Fruit fly (Drosophila melanogaster) whole organism, embryonic: ENCODE measurements around the gene CG45487.

Experiments
- Asciz ChIP-seq: fragments of 200-800 bp; sonication (Bioruptor generic); optimal IDR thresholded peaks from 2 replicates; lab custom pipeline; 2017; ENCODE audit warnings: missing biosample characterization, mild to moderate bottlenecking, missing genetic modification characterization, missing genetic modification reagents
- Blimp-1 ChIP-seq: fragments of 200-800 bp; sonication (Bioruptor generic); optimal IDR thresholded peaks from 3 replicates; lab custom pipeline; 2018; ENCODE audit warnings: missing biosample characterization, missing genetic modification characterization, mild to moderate bottlenecking, moderate library complexity, missing genetic modification reagents
- CG1233 ChIP-seq: fragments of 200-800 bp; sonication (Bioruptor generic); optimal IDR thresholded peaks from 4 replicates; lab custom pipeline; 2018; ENCODE audit warnings: missing biosample characterization, mild to moderate bottlenecking, missing genetic modification characterization
- CG12391 ChIP-seq: fragments of 200-800 bp; sonication (Bioruptor generic); optimal IDR thresholded peaks from 3 replicates; lab custom pipeline; 2018; ENCODE audit warnings: missing biosample characterization, mild to moderate bottlenecking, missing genetic modification characterization, moderate library complexity
- CG12659 ChIP-seq: fragments of 200-800 bp; sonication (Bioruptor generic); optimal IDR thresholded peaks from 3 replicates; lab custom pipeline; 2017; ENCODE audit warnings: mild to moderate bottlenecking, missing biosample characterization, missing genetic modification reagents, missing genetic modification characterization
- CG13424 ChIP-seq: fragments of 200-800 bp; sonication (Bioruptor generic); optimal IDR thresholded peaks from 2 replicates; lab custom pipeline; 2019; ENCODE audit warnings: missing biosample characterization, mild to moderate bottlenecking, missing genetic modification characterization, moderate library complexity
- CG14710 ChIP-seq: fragments of 200-800 bp; sonication (Bioruptor generic); optimal IDR thresholded peaks from 3 replicates; lab custom pipeline; 2019; ENCODE audit warnings: missing biosample characterization, mild to moderate bottlenecking, missing genetic modification characterization, moderate library complexity
- CG1529 ChIP-seq: fragments of 200-800 bp; sonication (Bioruptor generic); optimal IDR thresholded peaks from 3 replicates; lab custom pipeline; 2018; ENCODE audit warnings: missing biosample characterization, missing genetic modification characterization
- CG17361 ChIP-seq: fragments of 200-800 bp; sonication (Bioruptor generic); IDR thresholded peaks from 3 replicates; pipeline ENCODE4 v1.3.6; 2022; ENCODE audit warnings: missing biosample characterization, missing genetic modification characterization
- CG18262 ChIP-seq: fragments of 200-800 bp; optimal IDR thresholded peaks from 3 replicates; lab custom pipeline; 2019; ENCODE audit warnings: missing biosample characterization, mild to moderate bottlenecking, missing genetic modification characterization, moderate library complexity
- CG18619 ChIP-seq: fragments of 200-800 bp; sonication (Bioruptor generic); optimal IDR thresholded peaks from 3 replicates; lab custom pipeline; 2017; ENCODE audit warnings: missing biosample characterization, mild to moderate bottlenecking, missing genetic modification characterization
- CG2678 ChIP-seq: fragments of 200-800 bp; sonication (Bioruptor generic); optimal IDR thresholded peaks from 3 replicates; lab custom pipeline; 2019; ENCODE audit warnings: missing biosample characterization, mild to moderate bottlenecking, missing genetic modification characterization, moderate library complexity
- CG2875 ChIP-seq: fragments of 200-800 bp; sonication (Bioruptor generic); optimal IDR thresholded peaks from 2 replicates; lab custom pipeline; 2017; ENCODE audit warnings: missing biosample characterization, mild to moderate bottlenecking, missing genetic modification characterization, missing genetic modification reagents
- CG30403 ChIP-seq: fragments of 200-800 bp; sonication (Bioruptor generic); optimal IDR thresholded peaks from 3 replicates; lab custom pipeline; 2016; ENCODE audit warnings: missing biosample characterization, missing genetic modification characterization
- CG32767 ChIP-seq: fragments of 200-800 bp; sonication (Bioruptor generic); IDR thresholded peaks from 2 replicates; pipeline ENCODE4 v1.3.6; 2022; ENCODE audit warnings: missing biosample characterization, missing genetic modification characterization
- CG7357 ChIP-seq: fragments of 200-800 bp; sonication (Bioruptor generic); IDR thresholded peaks from 3 replicates; pipeline ENCODE4 v1.3.6; 2022; ENCODE audit warnings: missing biosample characterization, missing genetic modification characterization
- CG7556 ChIP-seq: fragments of 200-800 bp; sonication (Bioruptor generic); optimal IDR thresholded peaks from 2 replicates; lab custom pipeline; 2017; ENCODE audit warnings: missing biosample characterization, mild to moderate bottlenecking, missing genetic modification characterization
- CG7839 ChIP-seq: fragments of 200-800 bp; sonication (Bioruptor generic); optimal IDR thresholded peaks from 3 replicates; lab custom pipeline; 2018; ENCODE audit warnings: missing biosample characterization, mild to moderate bottlenecking, missing genetic modification characterization, moderate library complexity
- CG9727 ChIP-seq: fragments of 200-800 bp; sonication (Bioruptor generic); optimal IDR thresholded peaks from 3 replicates; lab custom pipeline; 2017; ENCODE audit warnings: missing biosample characterization, mild to moderate bottlenecking, missing genetic modification characterization
- Chrac-16 ChIP-seq: fragments of 200-800 bp; sonication (Bioruptor generic); optimal IDR thresholded peaks from 3 replicates; lab custom pipeline; 2016; ENCODE audit warnings: missing biosample characterization, missing genetic modification characterization
- CoRest ChIP-seq: fragments of 200-800 bp; sonication (Bioruptor generic); optimal IDR thresholded peaks from 3 replicates; lab custom pipeline; 2018; ENCODE audit warnings: missing biosample characterization, mild to moderate bottlenecking, missing genetic modification characterization, moderate library complexity
- D19A ChIP-seq: fragments of 200-800 bp; optimal IDR thresholded peaks from 3 replicates; lab custom pipeline; 2019; ENCODE audit warnings: missing biosample characterization, mild to moderate bottlenecking, missing genetic modification characterization, moderate library complexity
- Drgx ChIP-seq: fragments of 200-800 bp; sonication (Bioruptor generic); IDR thresholded peaks from 2 replicates; pipeline ENCODE4 v1.3.6; 2022; ENCODE audit warnings: missing biosample characterization, missing genetic modification characterization
- Eip74EF ChIP-seq, 2 experiments: fragments of 200-800 bp in 1 of 2; fragments of >200 bp in 1 of 2; sonication (Bioruptor generic) in 1 of 2; optimal IDR thresholded peaks; 2 replicates each; lab custom pipeline; 2017 to 2019; ENCODE audit warnings: missing biosample characterization in 2 of 2, missing genetic modification characterization in 2 of 2, mild to moderate bottlenecking in 1 of 2, moderate library complexity in 1 of 2
- H15 ChIP-seq: fragments of 200-800 bp; sonication (Bioruptor generic); IDR thresholded peaks from 3 replicates; pipeline ENCODE4 v1.3.6; 2022; ENCODE audit warnings: missing biosample characterization, missing genetic modification characterization
- HHEX ChIP-seq: fragments of 200-800 bp; sonication (Bioruptor generic); optimal IDR thresholded peaks from 3 replicates; lab custom pipeline; 2017; ENCODE audit warnings: missing biosample characterization, mild to moderate bottlenecking, missing genetic modification characterization, missing genetic modification reagents
- Hsf ChIP-seq: fragments of 200-800 bp; sonication (Bioruptor generic); optimal IDR thresholded peaks from 3 replicates; lab custom pipeline; 2016; ENCODE audit warnings: missing biosample characterization, missing genetic modification characterization
- Oli ChIP-seq: fragments of 200-800 bp; sonication (Bioruptor generic); optimal IDR thresholded peaks from 2 replicates; lab custom pipeline; 2018; ENCODE audit warnings: missing biosample characterization, mild to moderate bottlenecking, missing genetic modification characterization, moderate library complexity
- PHDP ChIP-seq: fragments of 200-800 bp; sonication (Bioruptor generic); optimal IDR thresholded peaks from 3 replicates; lab custom pipeline; 2018; ENCODE audit warnings: missing biosample characterization, mild to moderate bottlenecking, missing genetic modification characterization, moderate library complexity
- Poxn ChIP-seq: fragments of 200-800 bp; sonication (Bioruptor generic); IDR thresholded peaks from 2 replicates; pipeline ENCODE4 v1.3.6; 2022; ENCODE audit warnings: missing biosample characterization, missing genetic modification characterization
- Sox102F ChIP-seq: fragments of 200-800 bp; sonication (Bioruptor generic); optimal IDR thresholded peaks from 2 replicates; lab custom pipeline; 2018; ENCODE audit warnings: missing biosample characterization, mild to moderate bottlenecking, missing genetic modification characterization, moderate library complexity
- Ssrp ChIP-seq: fragments of 200-800 bp; sonication (Bioruptor generic); optimal IDR thresholded peaks from 2 replicates; lab custom pipeline; 2018; ENCODE audit warnings: missing biosample characterization, mild to moderate bottlenecking, missing genetic modification characterization, moderate library complexity
- Trl ChIP-seq, 3 experiments: fragments of >200 bp in 2 of 3; fragments of 200-800 bp in 1 of 3; sonication (Bioruptor generic) in 1 of 3; optimal IDR thresholded peaks; 2 replicates in 1 of 3; 3 replicates in 2 of 3; lab custom pipeline; 2016 to 2017; ENCODE audit warnings: missing biosample characterization in 1 of 3, missing genetic modification characterization in 1 of 3
- Xrp1 ChIP-seq: fragments of 200-800 bp; sonication (Bioruptor generic); IDR thresholded peaks from 2 replicates; pipeline ENCODE4 v1.3.6; 2022; ENCODE audit warnings: missing biosample characterization, missing genetic modification characterization
- az2 ChIP-seq: fragments of 200-800 bp; sonication (Bioruptor generic); optimal IDR thresholded peaks from 3 replicates; lab custom pipeline; 2016; ENCODE audit warnings: missing biosample characterization, missing genetic modification characterization
- bab2 ChIP-seq: fragments of 200-800 bp; sonication (Bioruptor generic); optimal IDR thresholded peaks from 2 replicates; lab custom pipeline; 2016; ENCODE audit warnings: missing biosample characterization, missing genetic modification characterization
- bcd ChIP-seq: fragments of 200-800 bp; sonication (Bioruptor generic); optimal IDR thresholded peaks from 2 replicates; lab custom pipeline; 2017; ENCODE audit warnings: missing biosample characterization, mild to moderate bottlenecking, missing genetic modification characterization
- fd96Cb ChIP-seq: fragments of 200-800 bp; sonication (Bioruptor generic); optimal IDR thresholded peaks from 2 replicates; lab custom pipeline; 2018; ENCODE audit warnings: missing biosample characterization, mild to moderate bottlenecking, missing genetic modification characterization, moderate library complexity
- gce ChIP-seq: fragments of 200-800 bp; sonication (Bioruptor generic); IDR thresholded peaks from 3 replicates; pipeline ENCODE4 v1.3.6; 2022; ENCODE audit warnings: missing biosample characterization, missing genetic modification characterization
- gt ChIP-seq: fragments of 200-800 bp; sonication (Bioruptor generic); IDR thresholded peaks from 2 replicates; pipeline ENCODE4 v1.3.6; 2022; ENCODE audit warnings: missing biosample characterization, missing genetic modification characterization
- lmd ChIP-seq: fragments of 200-800 bp; sonication (Bioruptor generic); IDR thresholded peaks from 2 replicates; pipeline ENCODE4 v1.3.6; 2022; ENCODE audit warnings: missing biosample characterization, missing genetic modification characterization
- prd ChIP-seq, 3 experiments: fragments of >200 bp in 2 of 3; fragments of 200-800 bp in 1 of 3; sonication (Bioruptor generic) in 1 of 3; optimal IDR thresholded peaks in 2 of 3; IDR thresholded peaks in 1 of 3; 2 replicates in 2 of 3; 3 replicates in 1 of 3; pipeline versions ENCODE4 v1.3.6 to Lab custom; 2017 to 2022; ENCODE audit warnings: missing biosample characterization in 1 of 3, missing genetic modification characterization in 1 of 3
- row ChIP-seq: fragments of 200-800 bp; sonication (Bioruptor generic); IDR thresholded peaks from 3 replicates; pipeline ENCODE4 v1.3.6; 2022; ENCODE audit warnings: missing biosample characterization, missing genetic modification characterization
- so ChIP-seq: fragments of 200-800 bp; sonication (Bioruptor generic); IDR thresholded peaks from 3 replicates; pipeline ENCODE4 v1.3.6; 2022; ENCODE audit warnings: missing biosample characterization, missing genetic modification characterization
- stc ChIP-seq: fragments of 200-800 bp; sonication (Bioruptor generic); IDR thresholded peaks from 2 replicates; pipeline ENCODE4 v1.3.6; 2022; ENCODE audit warnings: missing biosample characterization, missing genetic modification characterization
- tio ChIP-seq: fragments of 200-800 bp; sonication (Bioruptor generic); optimal IDR thresholded peaks from 2 replicates; lab custom pipeline; 2017; ENCODE audit warnings: missing biosample characterization, missing genetic modification characterization, inconsistent platforms
- wdn ChIP-seq: fragments of 200-800 bp; sonication (Bioruptor generic); IDR thresholded peaks from 2 replicates; pipeline ENCODE4 v1.3.6; 2022; ENCODE audit warnings: missing biosample characterization, missing genetic modification characterization

CG45487 gene

dm6 chrX:19876836-19877468 is 38.1 kb downstream of the CG45487 start (continued):
- peak; percentile 80 for TF ChIP-seq Drgx (GFP tag; lab: Robert Waterston, UW)
- TF ChIP-seq row (GFP tag; lab: Robert Waterston, UW) = peak; percentile 49
- no peak for TF ChIP-seq Poxn (GFP tag; lab: Robert Waterston, UW)
- peak; percentile 49 for TF ChIP-seq Sox102F (GFP tag; lab: Kevin White, UChicago)
- peak; percentile 26 for TF ChIP-seq D19A (tag; lab: Kevin White, UChicago)
- peak; percentile 47 for TF ChIP-seq CG2678 (tag; lab: Kevin White, UChicago)
- 0 out of 3 replicates have a peak, but pooled peaks have one; percentile 10 for TF ChIP-seq so (GFP tag; lab: Robert Waterston, UW)
- TF ChIP-seq prd (optimal IDR thresholded peaks at IDR 0.05; lab: Kevin White, UChicago) = no peak
- TF ChIP-seq prd (GFP tag; IDR thresholded peaks at IDR 0.05; lab: Robert Waterston, UW) = 0 out of 3 replicates have a peak, but pooled peaks have one; percentile 17
- 0 out of 2 replicates have a peak, but pooled peaks have one; percentile 18 for TF ChIP-seq stc (GFP tag; lab: Robert Waterston, UW)
- TF ChIP-seq fd96Cb = peak; percentile 45
- TF ChIP-seq CG1233 = no peak
- peak; percentile 65 for TF ChIP-seq CG18262 (tag; lab: Kevin White, UChicago)
- peak; percentile 27 for TF ChIP-seq CG14710 (tag; lab: Kevin White, UChicago)
- TF ChIP-seq Ssrp (tag; lab: Kevin White, UChicago) = peak; percentile 39
- peak; percentile 24; the same call in 1 of the 2 replicates for TF ChIP-seq CG32767 (GFP tag; lab: Robert Waterston, UW)
- peak; percentile 64; the same call in 2 of the 3 replicates for TF ChIP-seq CG17361 (GFP tag; lab: Robert Waterston, UW)
- peak; percentile 29 for TF ChIP-seq CG1529 (GFP tag; lab: Kevin White, UChicago)
- no peak for TF ChIP-seq HHEX (GFP tag; lab: Kevin White, UChicago)
- peak; percentile 46 for TF ChIP-seq CG7556 (GFP tag; lab: Kevin White, UChicago)
- peak; percentile 26 for TF ChIP-seq PHDP (tag; lab: Kevin White, UChicago)
- peak; percentile 2 for TF ChIP-seq bcd
- TF ChIP-seq CG18619 (GFP tag; lab: Kevin White, UChicago) = peak; percentile 17
- peak; percentile 1 for TF ChIP-seq CG2875
- TF ChIP-seq CG7357 (GFP tag; lab: Robert Waterston, UW) = peak; percentile 16; the same call in 1 of the 3 replicates
- peak; percentile 29 for TF ChIP-seq az2
- peak; percentile 30 for TF ChIP-seq CG12391 (tag; lab: Kevin White, UChicago)
- TF ChIP-seq CG30403 (GFP tag; lab: Kevin White, UChicago) = peak; percentile 38
- 0 out of 3 replicates have a peak, but pooled peaks have one; percentile 42 for TF ChIP-seq gce
- TF ChIP-seq CG9727 = peak; percentile 25
- TF ChIP-seq bab2 = no peak
- TF ChIP-seq Oli (tag; lab: Kevin White, UChicago) = peak; percentile 57
- TF ChIP-seq lmd (GFP tag; lab: Robert Waterston, UW) = 0 out of 2 replicates have a peak, but pooled peaks have one; percentile 10
- TF ChIP-seq CoRest (tag; lab: Kevin White, UChicago) = peak; percentile 40
- peak; percentile 41; the same call in 1 of the 2 replicates for TF ChIP-seq Xrp1 (GFP tag; lab: Robert Waterston, UW)
- TF ChIP-seq CG13424 (tag; lab: Kevin White, UChicago) = peak; percentile 42
- no peak for TF ChIP-seq gt
- TF ChIP-seq Eip74EF (GFP tag; optimal IDR thresholded peaks at IDR 0.05; lab: Kevin White, UChicago) = peak in 1 of 2 experiments; percentile 7
- TF ChIP-seq Trl (optimal IDR thresholded peaks at IDR 0.05; lab: Kevin White, UChicago) = peak; percentile 38 to 53
- TF ChIP-seq Trl (GFP tag; optimal IDR thresholded peaks at IDR 0.05; lab: Kevin White, UChicago) = no peak
- TF ChIP-seq wdn (GFP tag; lab: Robert Waterston, UW) = no peak
- TF ChIP-seq CG12659 = peak; percentile 15
- peak; percentile 2 for TF ChIP-seq Chrac-16 (GFP tag; lab: Kevin White, UChicago)
- no peak for TF ChIP-seq H15 (GFP tag; lab: Robert Waterston, UW)
- TF ChIP-seq Asciz (GFP tag; lab: Kevin White, UChicago) = peak; percentile 35
- TF ChIP-seq Blimp-1 (GFP tag; lab: Kevin White, UChicago) = peak; percentile 40
- peak; percentile 28 for TF ChIP-seq CG7839
- peak; percentile 28 for TF ChIP-seq Hsf (GFP tag; lab: Kevin White, UChicago)
- TF ChIP-seq tio (GFP tag; lab: Kevin White, UChicago) = peak; percentile 30
